Worm (Caenorhabditis elegans) whole organism, L4/young adult: ENCODE results near the gene str-256.

Experiments
- W03F9.2 ChIP-seq: fragments of 150-350 bp; optimal IDR thresholded peaks from 2 replicates; lab custom pipeline; 2014; ENCODE audit warnings: missing biosample characterization, missing genetic modification characterization
- dao-5 ChIP-seq: sonication (generic microtip); optimal IDR thresholded peaks from 2 replicates; lab custom pipeline; 2016; ENCODE audit warnings: missing genotype, missing genetic modification characterization, moderate library complexity, missing compliant biosample characterization
- him-1 ChIP-seq: sonication (generic microtip); optimal IDR thresholded peaks from 2 replicates; lab custom pipeline; 2016; ENCODE audit warnings: missing genotype, missing genetic modification reagents, missing genetic modification characterization, missing compliant biosample characterization

DNA sequence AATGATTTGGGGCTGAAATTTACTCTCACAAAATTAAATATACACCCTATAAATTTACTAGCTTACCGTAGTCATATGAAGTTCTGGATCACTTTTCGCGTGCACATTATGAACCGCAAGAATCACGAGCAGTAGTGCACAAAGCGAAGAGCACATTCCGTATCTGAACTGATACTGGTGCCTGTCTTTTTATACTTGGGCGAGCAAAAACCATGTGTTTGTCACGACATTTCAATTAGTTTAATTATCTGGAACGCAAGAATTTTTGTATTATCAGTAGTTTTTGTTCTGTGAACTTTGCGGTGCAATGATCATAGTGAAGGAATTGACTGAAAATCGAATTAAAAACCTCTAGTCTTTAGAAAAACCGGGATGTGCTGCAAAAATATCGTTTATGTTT lies 22.9 kb upstream of the str-256 start, which contains the start of gene lipl-3:
- TF ChIP-seq W03F9.2 (tag; lab: Kevin White, UChicago) (no peak), dao-5 (tag; lab: Kevin White, UChicago) (no peak), him-1 (no peak)
